Worm (Caenorhabditis elegans): ENCODE results near the gene sri-63.

DNA sequence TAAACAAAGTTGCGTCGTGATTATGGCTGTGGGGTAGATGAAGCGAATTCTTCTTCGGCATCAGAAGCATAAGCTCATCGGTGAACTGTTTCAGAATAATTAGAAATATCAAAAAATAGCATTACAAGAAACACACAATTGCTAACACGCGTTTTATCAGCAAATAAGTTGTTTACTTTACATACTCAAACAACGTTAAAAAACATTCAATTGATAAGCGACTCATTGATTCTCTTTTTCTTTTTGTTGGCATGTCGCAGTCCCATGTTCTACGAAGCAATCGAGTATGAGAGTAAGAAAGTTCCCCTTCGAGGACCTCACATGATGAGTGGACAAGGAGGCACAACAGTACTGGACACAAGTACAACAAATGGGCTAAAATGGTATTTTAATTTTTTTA is 9.5 kb downstream of the sri-63 start, which contains the start of gene btb-16:
- TF ChIP-seq dao-5 (tag; optimal IDR thresholded peaks at IDR 0.05) (no peak), him-1 (tag; optimal IDR thresholded peaks at IDR 0.05) (no peak)

All from whole organism, L4/young adult.